Fruit fly (Drosophila melanogaster): Measurements from ENCODE around the gene Amnionless.

Amnionless gene

DNA sequence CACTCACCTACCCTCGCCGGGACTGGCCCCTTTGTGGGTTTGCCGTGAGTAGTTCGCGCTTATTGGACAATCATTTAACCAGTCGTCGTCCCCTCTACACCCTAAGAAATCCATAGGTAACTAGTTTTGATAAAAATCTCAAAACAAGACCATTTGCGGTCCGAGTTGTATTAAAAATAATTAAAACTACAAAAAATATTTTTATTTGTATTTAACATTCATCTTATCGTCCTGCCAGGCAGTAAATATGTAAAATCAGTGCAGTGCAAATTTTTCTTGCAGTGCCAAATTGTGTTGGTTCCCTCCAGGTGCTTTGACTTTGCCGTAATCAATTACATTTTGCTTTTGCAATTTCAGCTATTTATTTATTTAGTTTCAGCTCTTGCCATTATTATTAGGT lies 45.1 kb downstream of the Amnionless start:
- 0 out of 2 replicates have a peak, but pooled peaks have one; percentile 33 for TF ChIP-seq sisA (GFP tag; IDR thresholded peaks at IDR 0.05)
- TF ChIP-seq row (GFP tag; IDR thresholded peaks at IDR 0.05), result peak; percentile 61
- TF ChIP-seq CG9817 (tag; optimal IDR thresholded peaks at IDR 0.05), result peak; percentile 24
- TF ChIP-seq E2f1 (GFP tag; IDR thresholded peaks at IDR 0.05), result 0 out of 2 replicates have a peak, but pooled peaks have one; percentile 6
- peak; percentile 44; the same call in 1 of the 2 replicates for TF ChIP-seq CG4730 (GFP tag; IDR thresholded peaks at IDR 0.05)
- TF ChIP-seq MBD-R2 (GFP tag; IDR thresholded peaks at IDR 0.05), result peak; percentile 15; the same call in 1 of the 2 replicates
- peak; percentile 16 for TF ChIP-seq Oli (tag; optimal IDR thresholded peaks at IDR 0.05)
- no peak for TF ChIP-seq CG9437 (GFP tag; optimal IDR thresholded peaks at IDR 0.05)
- 0 out of 2 replicates have a peak, but pooled peaks have one; percentile 7 for TF ChIP-seq danr (GFP tag; IDR thresholded peaks at IDR 0.05)
- peak; percentile 35; the same call in 1 of the 2 replicates for TF ChIP-seq ap (GFP tag; IDR thresholded peaks at IDR 0.05)
- TF ChIP-seq tgo (GFP tag; IDR thresholded peaks at IDR 0.05), result peak; percentile 55; the same call in 1 of the 3 replicates
- no peak for TF ChIP-seq CG15696 (tag; optimal IDR thresholded peaks at IDR 0.05)
- TF ChIP-seq CG2120 (GFP tag; optimal IDR thresholded peaks at IDR 0.05), result peak; percentile 66
- peak; percentile 28 for TF ChIP-seq Fer3 (tag; optimal IDR thresholded peaks at IDR 0.05)
- TF ChIP-seq CG32532 (GFP tag; IDR thresholded peaks at IDR 0.05), result peak; percentile 65
- peak; percentile 54; the same call in 1 of the 2 replicates for TF ChIP-seq CG14441 (GFP tag; IDR thresholded peaks at IDR 0.05)
- peak; percentile 6 for TF ChIP-seq CG10654 (GFP tag; optimal IDR thresholded peaks at IDR 0.05)
- no peak for TF ChIP-seq pan (optimal IDR thresholded peaks at IDR 0.05)
- TF ChIP-seq pan (GFP tag; optimal IDR thresholded peaks at IDR 0.05 in 1 of 2, IDR thresholded peaks at IDR 0.05 in 1 of 2), result peak in 1 of 2 experiments; percentile 56
- peak; percentile 36; the same call in 1 of the 2 replicates for TF ChIP-seq CG6689 (GFP tag; IDR thresholded peaks at IDR 0.05)
- TF ChIP-seq CG9727 (GFP tag; optimal IDR thresholded peaks at IDR 0.05), result peak; percentile 23
- TF ChIP-seq CG4328 (GFP tag; optimal IDR thresholded peaks at IDR 0.05), result no peak
- no peak for TF ChIP-seq repo (GFP tag; optimal IDR thresholded peaks at IDR 0.05)
- peak; percentile 10 for TF ChIP-seq CG18476 (GFP tag; optimal IDR thresholded peaks at IDR 0.05)
- peak; percentile 3 for TF ChIP-seq CG13296 (GFP tag; optimal IDR thresholded peaks at IDR 0.05)
- peak; percentile 6 for TF ChIP-seq HHEX (GFP tag; optimal IDR thresholded peaks at IDR 0.05)
- peak; percentile 53 for TF ChIP-seq lab (GFP tag; optimal IDR thresholded peaks at IDR 0.05)
- no peak for TF ChIP-seq dmrt99B (tag; optimal IDR thresholded peaks at IDR 0.05)
- peak; percentile 11 for TF ChIP-seq fd96Cb (tag; optimal IDR thresholded peaks at IDR 0.05)
- peak; percentile 35 for TF ChIP-seq CG15011 (GFP tag; optimal IDR thresholded peaks at IDR 0.05)
- peak; percentile 28 for TF ChIP-seq CG12391 (tag; optimal IDR thresholded peaks at IDR 0.05)
- peak; percentile 42 for TF ChIP-seq cwo (GFP tag; optimal IDR thresholded peaks at IDR 0.05)
- peak; percentile 30 for TF ChIP-seq Meics (GFP tag; optimal IDR thresholded peaks at IDR 0.05)
- no peak for TF ChIP-seq tup (GFP tag; optimal IDR thresholded peaks at IDR 0.05)
- TF ChIP-seq slbo (GFP tag; IDR thresholded peaks at IDR 0.05), result peak; percentile 69
- peak; percentile 88 for TF ChIP-seq Nf-YC (tag; optimal IDR thresholded peaks at IDR 0.05)
- TF ChIP-seq hkb (optimal IDR thresholded peaks at IDR 0.05), result no peak
- TF ChIP-seq hkb (GFP tag; IDR thresholded peaks at IDR 0.05), result peak; percentile 15; the same call in 1 of the 2 replicates
- peak; percentile 29; the same call in 1 of the 2 replicates for TF ChIP-seq stc (GFP tag; IDR thresholded peaks at IDR 0.05)
- TF ChIP-seq CG15514 (GFP tag; optimal IDR thresholded peaks at IDR 0.05), result peak; percentile 29
- TF ChIP-seq prd (optimal IDR thresholded peaks at IDR 0.05), result no peak
- peak; percentile 59; the same call in 2 of the 3 replicates for TF ChIP-seq prd (GFP tag; IDR thresholded peaks at IDR 0.05)
- peak; percentile 24 for TF ChIP-seq BtbVII (GFP tag; optimal IDR thresholded peaks at IDR 0.05)
- TF ChIP-seq Dbx (GFP tag; IDR thresholded peaks at IDR 0.05), result 0 out of 3 replicates have a peak, but pooled peaks have one; percentile 13
- peak; percentile 46 for TF ChIP-seq Ptx1 (GFP tag; IDR thresholded peaks at IDR 0.05)
- TF ChIP-seq Atf6 (GFP tag; IDR thresholded peaks at IDR 0.05), result peak; percentile 34
- 0 out of 2 replicates have a peak, but pooled peaks have one; percentile 21 for TF ChIP-seq CG6272 (GFP tag; IDR thresholded peaks at IDR 0.05)
- TF ChIP-seq CG6683 (GFP tag; optimal IDR thresholded peaks at IDR 0.05), result peak; percentile 24
- TF ChIP-seq CG14014 (GFP tag; IDR thresholded peaks at IDR 0.05), result 0 out of 2 replicates have a peak, but pooled peaks have one; percentile 33
- peak; percentile 30 for TF ChIP-seq Nf-YB (GFP tag; optimal IDR thresholded peaks at IDR 0.05)
